Fruit fly (Drosophila melanogaster) whole organism, embryonic: ENCODE results near the gene CG13896.

Experiments used
- Ada2b ChIP-seq: fragments of 200-800 bp; sonication (Bioruptor generic); IDR thresholded peaks from 2 replicates; pipeline ENCODE4 v1.3.6; 2022; ENCODE audit warnings: missing biosample characterization, missing genetic modification characterization
- Aef1 ChIP-seq: fragments of 200-800 bp; sonication (Bioruptor generic); IDR thresholded peaks from 3 replicates; pipeline ENCODE4 v1.3.6; 2022; ENCODE audit warnings: missing biosample characterization, missing genetic modification characterization
- B-H1 ChIP-seq: fragments of 200-800 bp; sonication (Bioruptor generic); IDR thresholded peaks from 3 replicates; pipeline ENCODE4 v1.3.6; 2022; ENCODE audit warnings: missing biosample characterization, missing genetic modification characterization
- Bdp1 ChIP-seq: fragments of 200-800 bp; sonication (Bioruptor generic); optimal IDR thresholded peaks from 3 replicates; lab custom pipeline; 2016; ENCODE audit warnings: missing biosample characterization, missing genetic modification characterization
- CG10565 ChIP-seq: fragments of 200-800 bp; sonication (Bioruptor generic); optimal IDR thresholded peaks from 3 replicates; lab custom pipeline; 2016; ENCODE audit warnings: missing biosample characterization, mild to moderate bottlenecking, missing genetic modification characterization
- CG12104 ChIP-seq: fragments of 200-800 bp; sonication (Bioruptor generic); optimal IDR thresholded peaks from 3 replicates; lab custom pipeline; 2016; ENCODE audit warnings: missing biosample characterization, missing genetic modification characterization
- CG12219 ChIP-seq: fragments of 200-800 bp; sonication (Bioruptor generic); optimal IDR thresholded peaks from 3 replicates; lab custom pipeline; 2018; ENCODE audit warnings: missing biosample characterization, mild to moderate bottlenecking, missing genetic modification characterization
- CG16815 ChIP-seq: fragments of 200-800 bp; sonication (Bioruptor generic); optimal IDR thresholded peaks from 3 replicates; lab custom pipeline; 2017; ENCODE audit warnings: missing biosample characterization, mild to moderate bottlenecking, missing genetic modification characterization
- CG17802 ChIP-seq: fragments of 200-800 bp; sonication (Bioruptor generic); optimal IDR thresholded peaks from 2 replicates; lab custom pipeline; 2018; ENCODE audit warnings: missing biosample characterization, mild to moderate bottlenecking, missing genetic modification characterization, moderate library complexity
- CG2120 ChIP-seq: fragments of 200-800 bp; sonication (Bioruptor generic); optimal IDR thresholded peaks from 3 replicates; lab custom pipeline; 2016; ENCODE audit warnings: missing biosample characterization, missing genetic modification characterization
- CG33557 ChIP-seq: fragments of 200-800 bp; sonication (Bioruptor generic); optimal IDR thresholded peaks from 2 replicates; lab custom pipeline; 2019; ENCODE audit warnings: missing biosample characterization, mild to moderate bottlenecking, missing genetic modification characterization, moderate library complexity
- CG4404 ChIP-seq: fragments of 200-800 bp; sonication (Bioruptor generic); IDR thresholded peaks from 2 replicates; pipeline ENCODE4 v1.3.6; 2022; ENCODE audit warnings: missing biosample characterization, missing genetic modification characterization
- CG4617 ChIP-seq: fragments of 200-800 bp; sonication (Bioruptor generic); optimal IDR thresholded peaks from 3 replicates; lab custom pipeline; 2016; ENCODE audit warnings: missing biosample characterization, missing genetic modification characterization, borderline replicate concordance
- CG4707 ChIP-seq: fragments of 200-800 bp; sonication (Bioruptor generic); optimal IDR thresholded peaks from 2 replicates; lab custom pipeline; 2018; ENCODE audit warnings: missing biosample characterization, mild to moderate bottlenecking, missing genetic modification characterization, moderate library complexity
- CG7928 ChIP-seq: fragments of 200-800 bp; sonication (Bioruptor generic); optimal IDR thresholded peaks from 2 replicates; lab custom pipeline; 2017; ENCODE audit warnings: missing biosample characterization, mild to moderate bottlenecking, missing genetic modification characterization
- CG8359 ChIP-seq: fragments of 200-800 bp; sonication (Bioruptor generic); optimal IDR thresholded peaks from 2 replicates; lab custom pipeline; 2017; ENCODE audit warnings: missing biosample characterization, mild to moderate bottlenecking, missing genetic modification characterization, borderline replicate concordance
- CG9932 ChIP-seq: fragments of 200-800 bp; sonication (Bioruptor generic); IDR thresholded peaks from 2 replicates; pipeline ENCODE4 v1.3.6; 2022; ENCODE audit warnings: missing biosample characterization, missing genetic modification characterization
- D ChIP-seq, 2 experiments: fragments of 200-800 bp in 1 of 2; fragments of >200 bp in 1 of 2; sonication (Bioruptor generic) in 1 of 2; optimal IDR thresholded peaks; 2 replicates in 1 of 2; 3 replicates in 1 of 2; lab custom pipeline; 2017; ENCODE audit warnings: mild to moderate bottlenecking in 1 of 2, missing biosample characterization in 1 of 2, missing genetic modification characterization in 1 of 2, missing genetic modification reagents in 1 of 2
- D19A ChIP-seq: fragments of 200-800 bp; optimal IDR thresholded peaks from 3 replicates; lab custom pipeline; 2019; ENCODE audit warnings: missing biosample characterization, mild to moderate bottlenecking, missing genetic modification characterization, moderate library complexity
- Dll ChIP-seq: fragments of 200-800 bp; sonication (Bioruptor generic); IDR thresholded peaks from 4 replicates; pipeline ENCODE4 v1.3.6; 2022; ENCODE audit warnings: missing biosample characterization, missing genetic modification characterization; ENCODE audit not compliant: partially characterized antibody
- Gug ChIP-seq: fragments of 200-800 bp; sonication (Bioruptor generic); IDR thresholded peaks from 4 replicates; pipeline ENCODE4 v1.3.6; 2022; ENCODE audit warnings: missing biosample characterization, missing genetic modification characterization
- Hey ChIP-seq: fragments of 200-800 bp; sonication (Bioruptor generic); optimal IDR thresholded peaks from 3 replicates; lab custom pipeline; 2018; ENCODE audit warnings: missing biosample characterization, mild to moderate bottlenecking, missing genetic modification characterization
- HmgZ ChIP-seq: fragments of 200-800 bp; sonication (Bioruptor generic); optimal IDR thresholded peaks from 2 replicates; lab custom pipeline; 2018; ENCODE audit warnings: missing biosample characterization, mild to moderate bottlenecking, missing genetic modification characterization
- Myb ChIP-seq: fragments of 200-800 bp; sonication (Bioruptor generic); optimal IDR thresholded peaks from 2 replicates; lab custom pipeline; 2016; ENCODE audit warnings: missing biosample characterization, missing genetic modification characterization
- Pdp1 ChIP-seq, 2 experiments: fragments of 200-800 bp; sonication (Bioruptor generic); optimal IDR thresholded peaks; 3 replicates each; lab custom pipeline; 2016; ENCODE audit warnings: missing biosample characterization in 2 of 2, missing genetic modification characterization in 2 of 2, mild to moderate bottlenecking in 1 of 2, moderate library complexity in 1 of 2
- Sin3A ChIP-seq: fragments of >200 bp; optimal IDR thresholded peaks from 2 replicates; lab custom pipeline; 2018
- Sox102F ChIP-seq: fragments of 200-800 bp; sonication (Bioruptor generic); optimal IDR thresholded peaks from 2 replicates; lab custom pipeline; 2018; ENCODE audit warnings: missing biosample characterization, mild to moderate bottlenecking, missing genetic modification characterization, moderate library complexity
- Ssrp ChIP-seq: fragments of 200-800 bp; sonication (Bioruptor generic); optimal IDR thresholded peaks from 2 replicates; lab custom pipeline; 2018; ENCODE audit warnings: missing biosample characterization, mild to moderate bottlenecking, missing genetic modification characterization, moderate library complexity
- TFAM ChIP-seq: fragments of 200-800 bp; sonication (Bioruptor generic); optimal IDR thresholded peaks from 2 replicates; lab custom pipeline; 2017; ENCODE audit warnings: missing biosample characterization, missing genetic modification characterization, inconsistent platforms
- al ChIP-seq: fragments of 200-800 bp; sonication (Bioruptor generic); IDR thresholded peaks from 2 replicates; pipeline ENCODE4 v1.3.6; 2022; ENCODE audit warnings: missing biosample characterization, missing genetic modification characterization
- ash1 ChIP-seq: fragments of 200-800 bp; sonication (Bioruptor generic); optimal IDR thresholded peaks from 2 replicates; lab custom pipeline; 2018; ENCODE audit warnings: missing biosample characterization, mild to moderate bottlenecking, missing genetic modification characterization
- cato ChIP-seq: fragments of 200-800 bp; sonication (Bioruptor generic); optimal IDR thresholded peaks from 2 replicates; lab custom pipeline; 2016; ENCODE audit warnings: missing biosample characterization, missing genetic modification characterization, borderline replicate concordance
- cg ChIP-seq: fragments of 200-800 bp; sonication (Bioruptor generic); optimal IDR thresholded peaks from 3 replicates; lab custom pipeline; 2019; ENCODE audit warnings: missing biosample characterization, mild to moderate bottlenecking, missing genetic modification characterization, moderate library complexity
- chinmo ChIP-seq: fragments of 200-800 bp; sonication (Bioruptor generic); IDR thresholded peaks from 4 replicates; pipeline ENCODE4 v1.3.6; 2022; ENCODE audit warnings: missing biosample characterization, missing genetic modification characterization; ENCODE audit not compliant: partially characterized antibody
- crol ChIP-seq: fragments of 200-800 bp; sonication (Bioruptor generic); IDR thresholded peaks from 2 replicates; pipeline ENCODE4 v1.3.6; 2022; ENCODE audit warnings: missing biosample characterization, missing genetic modification characterization
- cwo ChIP-seq: fragments of 200-800 bp; sonication (Bioruptor generic); optimal IDR thresholded peaks from 3 replicates; lab custom pipeline; 2017; ENCODE audit warnings: missing biosample characterization, missing genetic modification characterization, mild to moderate bottlenecking, moderate library complexity, missing genetic modification reagents
- ham ChIP-seq: fragments of 200-800 bp; sonication (Bioruptor generic); IDR thresholded peaks from 2 replicates; pipeline ENCODE4 v1.3.6; 2022; ENCODE audit warnings: missing biosample characterization, missing genetic modification characterization
- her ChIP-seq: fragments of 200-800 bp; sonication (Bioruptor generic); optimal IDR thresholded peaks from 2 replicates; lab custom pipeline; 2016; ENCODE audit warnings: missing biosample characterization, missing genetic modification characterization
- kah ChIP-seq: fragments of 200-800 bp; sonication (Bioruptor generic); optimal IDR thresholded peaks from 2 replicates; lab custom pipeline; 2018; ENCODE audit warnings: missing biosample characterization, mild to moderate bottlenecking, missing genetic modification characterization
- kay ChIP-seq: fragments of 200-800 bp; sonication (Bioruptor generic); optimal IDR thresholded peaks from 2 replicates; lab custom pipeline; 2016; ENCODE audit warnings: missing biosample characterization, missing genetic modification characterization
- mirr ChIP-seq: fragments of 200-800 bp; sonication (Bioruptor generic); optimal IDR thresholded peaks from 3 replicates; lab custom pipeline; 2018; ENCODE audit warnings: missing biosample characterization, mild to moderate bottlenecking, missing genetic modification characterization
- p53 ChIP-seq: fragments of 200-800 bp; sonication (Bioruptor generic); optimal IDR thresholded peaks from 2 replicates; lab custom pipeline; 2016; ENCODE audit warnings: missing biosample characterization, missing genetic modification characterization
- peb ChIP-seq: fragments of 200-800 bp; sonication (Bioruptor generic); IDR thresholded peaks from 2 replicates; pipeline ENCODE4 v1.3.6; 2022; ENCODE audit warnings: missing biosample characterization, missing genetic modification characterization
- row ChIP-seq: fragments of 200-800 bp; sonication (Bioruptor generic); IDR thresholded peaks from 3 replicates; pipeline ENCODE4 v1.3.6; 2022; ENCODE audit warnings: missing biosample characterization, missing genetic modification characterization
- sim ChIP-seq: fragments of 200-800 bp; sonication (Bioruptor generic); IDR thresholded peaks from 2 replicates; pipeline ENCODE4 v1.3.6; 2022; ENCODE audit warnings: missing biosample characterization, missing genetic modification characterization
- stc ChIP-seq: fragments of 200-800 bp; sonication (Bioruptor generic); IDR thresholded peaks from 2 replicates; pipeline ENCODE4 v1.3.6; 2022; ENCODE audit warnings: missing biosample characterization, missing genetic modification characterization
- tll ChIP-seq, 2 experiments: fragments of 200-800 bp in 1 of 2; fragments of >200 bp in 1 of 2; sonication (Bioruptor generic) in 1 of 2; optimal IDR thresholded peaks; 2 replicates each; lab custom pipeline; 2017 to 2019; ENCODE audit warnings: missing biosample characterization in 2 of 2, missing genetic modification characterization in 2 of 2, mild to moderate bottlenecking in 1 of 2, moderate library complexity in 1 of 2
- twi ChIP-seq: fragments of 200-800 bp; optimal IDR thresholded peaks from 2 replicates; lab custom pipeline; 2019; ENCODE audit warnings: missing biosample characterization, mild to moderate bottlenecking, missing genetic modification characterization, moderate library complexity
- zfh2 ChIP-seq: fragments of 200-800 bp; sonication (Bioruptor generic); optimal IDR thresholded peaks from 2 replicates; lab custom pipeline; 2016; ENCODE audit warnings: missing biosample characterization, missing genetic modification characterization

CG13896 gene

dm6 chr3L:725527-726191, 14.0 kb upstream of the CG13896 start (continued):
- TF ChIP-seq Ada2b (GFP tag; lab: Robert Waterston, UW) (0 out of 2 replicates have a peak, but pooled peaks have one; percentile 23), CG7928 (GFP tag; lab: Kevin White, UChicago) (no peak), cg (GFP tag; lab: Kevin White, UChicago) (no peak), peb (GFP tag; lab: Robert Waterston, UW) (peak; percentile 79), CG2120 (no peak), row (peak; percentile 84), HmgZ (no peak), Sox102F (GFP tag; lab: Kevin White, UChicago) (peak; percentile 60), Aef1 (GFP tag; lab: Robert Waterston, UW) (no peak; the same call in 2 of the 3 replicates), CG9932 (no peak), CG16815 (peak; percentile 93), Bdp1 (GFP tag; lab: Kevin White, UChicago) (peak; percentile 43), stc (GFP tag; lab: Robert Waterston, UW) (peak; percentile 42; the same call in 1 of the 2 replicates), p53 (GFP tag; lab: Kevin White, UChicago) (peak; percentile 56), Hey (tag; lab: Kevin White, UChicago) (no peak), TFAM (GFP tag; lab: Kevin White, UChicago) (peak; percentile 74), tll (GFP tag; optimal IDR thresholded peaks at IDR 0.05; lab: Kevin White, UChicago) (no peak), Ssrp (tag; lab: Kevin White, UChicago) (peak; percentile 76), CG4707 (GFP tag; lab: Kevin White, UChicago) (peak; percentile 50), CG8359 (peak; percentile 69), sim (GFP tag; lab: Robert Waterston, UW) (peak; percentile 89), cato (GFP tag; lab: Kevin White, UChicago) (peak; percentile 71), CG12219 (GFP tag; lab: Kevin White, UChicago) (peak; percentile 70), Sin3A (lab: Kevin White, UChicago) (no peak), kah (peak; percentile 20), al (GFP tag; lab: Robert Waterston, UW) (no peak), her (GFP tag; lab: Kevin White, UChicago) (peak; percentile 63), CG4404 (GFP tag; lab: Robert Waterston, UW) (peak; percentile 96), chinmo (no peak), crol (peak; percentile 90), Dll (GFP tag; lab: Robert Waterston, UW) (no peak), ash1 (no peak), CG10565 (GFP tag; lab: Kevin White, UChicago) (peak; percentile 4), CG17802 (peak; percentile 68), CG33557 (GFP tag; lab: Kevin White, UChicago) (peak; percentile 84), B-H1 (0 out of 3 replicates have a peak, but pooled peaks have one; percentile 29), CG4617 (GFP tag; lab: Kevin White, UChicago) (peak; percentile 50), cwo (no peak), D (optimal IDR thresholded peaks at IDR 0.05; lab: Kevin White, UChicago) (no peak), D (GFP tag; optimal IDR thresholded peaks at IDR 0.05; lab: Kevin White, UChicago) (peak; percentile 86), Myb (GFP tag; lab: Kevin White, UChicago) (peak; percentile 24), D19A (tag; lab: Kevin White, UChicago) (peak; percentile 83), kay (GFP tag; lab: Kevin White, UChicago) (peak; percentile 8), Gug (GFP tag; lab: Robert Waterston, UW) (peak; percentile 71; the same call in 2 of the 4 replicates), zfh2 (no peak), twi (tag; lab: Kevin White, UChicago) (no peak), Pdp1 (GFP tag; optimal IDR thresholded peaks at IDR 0.05; lab: Kevin White, UChicago) (peak; percentile 78 to 82), mirr (GFP tag; lab: Kevin White, UChicago) (no peak), ham (no peak), CG12104 (GFP tag; lab: Kevin White, UChicago) (no peak)
